Fruit fly (Drosophila melanogaster) whole organism, adult: ENCODE measurements around the gene gammaSnap2.
A peak's percentile ranks its signal among the peaks of the same experiment; 100 is the strongest.

Experiments used
- CG11617 ChIP-seq: fragments of 200-800 bp; sonication (Bioruptor generic); optimal IDR thresholded peaks from 2 replicates; lab custom pipeline; 2017; ENCODE audit warnings: mild to moderate bottlenecking, missing biosample characterization, missing genetic modification reagents, missing genetic modification characterization
- CG12768 ChIP-seq: fragments of 200-800 bp; sonication (Bioruptor generic); optimal IDR thresholded peaks from 2 replicates; lab custom pipeline; 2017; ENCODE audit warnings: missing biosample characterization, missing genetic modification characterization, mild to moderate bottlenecking, moderate library complexity, missing genetic modification reagents
- CG14711 ChIP-seq: fragments of 200-800 bp; sonication (Bioruptor generic); optimal IDR thresholded peaks from 2 replicates; lab custom pipeline; 2018; ENCODE audit warnings: missing biosample characterization, mild to moderate bottlenecking, missing genetic modification characterization, moderate library complexity
- CG1620 ChIP-seq: fragments of 200-800 bp; sonication (Bioruptor generic); optimal IDR thresholded peaks from 2 replicates; lab custom pipeline; 2016; ENCODE audit warnings: missing biosample characterization, missing genetic modification characterization
- CG33017 ChIP-seq: fragments of 200-800 bp; sonication (Bioruptor generic); optimal IDR thresholded peaks from 2 replicates; lab custom pipeline; 2018; ENCODE audit warnings: missing biosample characterization, mild to moderate bottlenecking, missing genetic modification characterization, moderate library complexity
- CG5204 ChIP-seq: fragments of 200-800 bp; sonication (Bioruptor generic); optimal IDR thresholded peaks from 2 replicates; lab custom pipeline; 2016; ENCODE audit warnings: missing biosample characterization, missing genetic modification characterization
- CG7045 ChIP-seq: fragments of 200-800 bp; sonication (Bioruptor generic); optimal IDR thresholded peaks from 2 replicates; lab custom pipeline; 2017; ENCODE audit warnings: missing biosample characterization, mild to moderate bottlenecking, missing genetic modification characterization
- CG7101 ChIP-seq: fragments of 200-800 bp; sonication (Bioruptor generic); optimal IDR thresholded peaks from 2 replicates; lab custom pipeline; 2018; ENCODE audit warnings: missing biosample characterization, mild to moderate bottlenecking, missing genetic modification characterization, moderate library complexity
- Clk ChIP-seq: fragments of 200-800 bp; sonication (Bioruptor generic); optimal IDR thresholded peaks from 2 replicates; lab custom pipeline; 2017; ENCODE audit warnings: missing biosample characterization, missing genetic modification characterization
- Crg-1 ChIP-seq: fragments of 200-800 bp; sonication (Bioruptor generic); optimal IDR thresholded peaks from 2 replicates; lab custom pipeline; 2016; ENCODE audit warnings: missing biosample characterization, missing genetic modification characterization
- Hr96 ChIP-seq: fragments of 200-800 bp; sonication (Bioruptor generic); optimal IDR thresholded peaks from 2 replicates; lab custom pipeline; 2016; ENCODE audit warnings: missing biosample characterization, missing genetic modification characterization
- Mnt ChIP-seq: fragments of 200-800 bp; sonication (Bioruptor generic); optimal IDR thresholded peaks from 2 replicates; lab custom pipeline; 2016; ENCODE audit warnings: missing biosample characterization, mild to moderate bottlenecking, missing genetic modification characterization
- bab1 ChIP-seq: fragments of 200-800 bp; sonication (Bioruptor generic); optimal IDR thresholded peaks from 3 replicates; lab custom pipeline; 2019; ENCODE audit warnings: missing biosample characterization, mild to moderate bottlenecking, missing genetic modification characterization, moderate library complexity
- cic ChIP-seq: fragments of 200-800 bp; sonication (Bioruptor generic); optimal IDR thresholded peaks from 2 replicates; lab custom pipeline; 2017; ENCODE audit warnings: missing biosample characterization, mild to moderate bottlenecking, missing genetic modification characterization, moderate library complexity
- cnc ChIP-seq, 2 experiments: fragments of >200 bp; optimal IDR thresholded peaks; 2 replicates each; lab custom pipeline; 2017
- kay ChIP-seq: fragments of 200-800 bp; sonication (Bioruptor generic); peaks from one replicate; lab custom pipeline; 2016; ENCODE audit warnings: missing biosample characterization, missing genetic modification characterization, borderline replicate concordance
- ovo ChIP-seq: fragments of 200-800 bp; sonication (Bioruptor generic); optimal IDR thresholded peaks from 2 replicates; lab custom pipeline; 2016; ENCODE audit warnings: missing biosample characterization, missing genetic modification characterization
- pad ChIP-seq: fragments of 200-800 bp; sonication (Bioruptor generic); optimal IDR thresholded peaks from 3 replicates; lab custom pipeline; 2017; ENCODE audit warnings: missing biosample characterization, missing genetic modification characterization, mild to moderate bottlenecking, moderate library complexity, missing genetic modification reagents
- tj ChIP-seq: fragments of 200-800 bp; sonication (Bioruptor generic); optimal IDR thresholded peaks from 3 replicates; lab custom pipeline; 2017; ENCODE audit warnings: missing biosample characterization, mild to moderate bottlenecking, missing genetic modification characterization, moderate library complexity
- toe ChIP-seq: fragments of 200-800 bp; sonication (Bioruptor generic); optimal IDR thresholded peaks from 2 replicates; lab custom pipeline; 2016; ENCODE audit warnings: missing biosample characterization, missing genetic modification characterization

The gammaSnap2 gene

dm6 chr3R:10115797-10116196, 5.4 kb downstream of the gammaSnap2 start:
- TF ChIP-seq tj (GFP tag; lab: Kevin White, UChicago) (peak; percentile 96), Mnt (no peak)

- peak; percentile 6 for TF ChIP-seq CG12768 (GFP tag; lab: Kevin White, UChicago)
- no peak for TF ChIP-seq CG14711
- TF ChIP-seq Crg-1 (GFP tag; lab: Kevin White, UChicago) = peak; percentile 4
Observed at dm6 chr3R:10114915-10115534, 6.2 kb downstream of the gammaSnap2 start.

- TF ChIP-seq kay (GFP tag; lab: Kevin White, UChicago) (no peak), tj (GFP tag; lab: Kevin White, UChicago) (peak; percentile 33), cic (peak; percentile 29), CG14711 (no peak)
Observed at dm6 chr3R:10113746-10114145, 7.5 kb downstream of the gammaSnap2 start.

dm6 chr3R:10112195-10112594, 9.0 kb downstream of the gammaSnap2 start, which contains the start of gene CAH7:
TSS of gene CAH7 (plus strand) at chr3R:10112237.
- TF ChIP-seq CG7101 (tag; lab: Kevin White, UChicago) (no peak), tj (GFP tag; lab: Kevin White, UChicago) (peak; percentile 92), pad (no peak), cic (peak; percentile 52), ovo (GFP tag; lab: Kevin White, UChicago) (peak; percentile 33), Mnt (peak; percentile 17)

- no peak for TF ChIP-seq bab1 (GFP tag; lab: Kevin White, UChicago)
- TF ChIP-seq Hr96 = no peak
- TF ChIP-seq cnc (optimal IDR thresholded peaks at IDR 0.05; lab: Kevin White, UChicago) = no peak
- no peak for TF ChIP-seq Crg-1 (GFP tag; lab: Kevin White, UChicago)
- peak; percentile 4 for TF ChIP-seq toe (GFP tag; lab: Kevin White, UChicago)
- TF ChIP-seq kay (GFP tag; lab: Kevin White, UChicago) = no peak
- no peak for TF ChIP-seq CG12768 (GFP tag; lab: Kevin White, UChicago)
- TF ChIP-seq Mnt = no peak
- TF ChIP-seq CG5204 (GFP tag; lab: Kevin White, UChicago) = no peak
- TF ChIP-seq CG11617 = peak; percentile 76
- TF ChIP-seq CG1620 (GFP tag; lab: Kevin White, UChicago) = no peak
- TF ChIP-seq CG33017 (tag; lab: Kevin White, UChicago) = peak; percentile 14
- TF ChIP-seq CG7045 (GFP tag; lab: Kevin White, UChicago) = peak; percentile 26
- TF ChIP-seq cic = no peak
- no peak for TF ChIP-seq ovo (GFP tag; lab: Kevin White, UChicago)
- no peak for TF ChIP-seq Clk
- TF ChIP-seq CG14711 = peak; percentile 8
- peak; percentile 47 for TF ChIP-seq CG7101 (tag; lab: Kevin White, UChicago)
- TF ChIP-seq tj (GFP tag; lab: Kevin White, UChicago) = no peak
- no peak for TF ChIP-seq pad
Observed at dm6 chr3R:10111815-10112185, 9.4 kb downstream of the gammaSnap2 start.

dm6 chr3R:10111150-10111814, 9.9 kb downstream of the gammaSnap2 start:
- TF ChIP-seq CG11617 (no peak), tj (GFP tag; lab: Kevin White, UChicago) (no peak), CG12768 (GFP tag; lab: Kevin White, UChicago) (peak; percentile 48), CG1620 (GFP tag; lab: Kevin White, UChicago) (no peak), ovo (GFP tag; lab: Kevin White, UChicago) (no peak), CG7101 (tag; lab: Kevin White, UChicago) (no peak), kay (GFP tag; lab: Kevin White, UChicago) (peak; percentile 91), CG5204 (GFP tag; lab: Kevin White, UChicago) (no peak), Crg-1 (GFP tag; lab: Kevin White, UChicago) (no peak), pad (peak; percentile 50), Clk (no peak), bab1 (GFP tag; lab: Kevin White, UChicago) (no peak), cnc (optimal IDR thresholded peaks at IDR 0.05; lab: Kevin White, UChicago) (no peak), CG14711 (peak; percentile 44), CG7045 (GFP tag; lab: Kevin White, UChicago) (peak; percentile 40)

dm6 chr3R:10109938-10110337, 11.3 kb downstream of the gammaSnap2 start, which contains the start of gene Fmr1:
TSS of gene Fmr1 (minus strand) at chr3R:10110121.
- no peak for TF ChIP-seq Crg-1 (GFP tag; lab: Kevin White, UChicago)
- peak; percentile 70 for TF ChIP-seq Hr96
- peak; percentile 32 for TF ChIP-seq CG11617
- peak; percentile 67 for TF ChIP-seq CG1620 (GFP tag; lab: Kevin White, UChicago)
- peak; percentile 49 for TF ChIP-seq CG7045 (GFP tag; lab: Kevin White, UChicago)
- TF ChIP-seq CG12768 (GFP tag; lab: Kevin White, UChicago) = peak; percentile 47
- peak; percentile 23 for TF ChIP-seq pad
- TF ChIP-seq Clk = peak; percentile 27
- TF ChIP-seq CG7101 (tag; lab: Kevin White, UChicago) = peak; percentile 43
- TF ChIP-seq cnc (optimal IDR thresholded peaks at IDR 0.05; lab: Kevin White, UChicago) = no peak
- no peak for TF ChIP-seq toe (GFP tag; lab: Kevin White, UChicago)
- TF ChIP-seq cic = no peak
- TF ChIP-seq CG33017 (tag; lab: Kevin White, UChicago) = no peak
- TF ChIP-seq ovo (GFP tag; lab: Kevin White, UChicago) = peak; percentile 18
- TF ChIP-seq bab1 (GFP tag; lab: Kevin White, UChicago) = peak; percentile 52
- peak; percentile 64 for TF ChIP-seq CG14711
- TF ChIP-seq kay (GFP tag; lab: Kevin White, UChicago) = no peak
- peak; percentile 46 for TF ChIP-seq tj (GFP tag; lab: Kevin White, UChicago)
- peak; percentile 64 for TF ChIP-seq Mnt
- no peak for TF ChIP-seq CG5204 (GFP tag; lab: Kevin White, UChicago)
